Worm (Caenorhabditis elegans) whole organism, L4 larva: ENCODE data around the gene F58A6.5.

Experiments
- Y5F2A.4 ChIP-seq: fragments of 200-800 bp; sonication (Bioruptor generic); optimal IDR thresholded peaks from 2 replicates; lab custom pipeline; 2018; ENCODE audit warnings: mild to moderate bottlenecking, missing genetic modification characterization, missing compliant biosample characterization
- attf-4 ChIP-seq: sonication (generic microtip); optimal IDR thresholded peaks from 3 replicates; lab custom pipeline; 2017; ENCODE audit warnings: missing biosample characterization, missing genetic modification characterization
- dve-1 ChIP-seq: sonication (generic microtip); optimal IDR thresholded peaks from 2 replicates; lab custom pipeline; 2017; ENCODE audit warnings: antibody characterized with exemption, mild to moderate bottlenecking, missing genetic modification characterization, missing compliant biosample characterization; ENCODE audit not compliant: insufficient read depth
- fos-1 ChIP-seq: fragments of 150-350 bp; optimal IDR thresholded peaks from 2 replicates; lab custom pipeline; 2014; ENCODE audit warnings: missing biosample characterization, missing genetic modification characterization
- lin-13 ChIP-seq: fragments of 150-350 bp; optimal IDR thresholded peaks from 2 replicates; lab custom pipeline; 2014; ENCODE audit warnings: missing biosample characterization, missing genetic modification reagents, missing genetic modification characterization
- nhr-6 ChIP-seq: fragments of 150-350 bp; optimal IDR thresholded peaks from 2 replicates; lab custom pipeline; 2014; ENCODE audit warnings: missing biosample characterization, missing genetic modification characterization
- zag-1 ChIP-seq: fragments of 150-350 bp; optimal IDR thresholded peaks from 2 replicates; lab custom pipeline; 2014; ENCODE audit warnings: missing biosample characterization, missing genetic modification characterization

- TF ChIP-seq zag-1 (tag; lab: Kevin White, UChicago): no peak
- no peak for TF ChIP-seq nhr-6
- no peak for TF ChIP-seq lin-13 (GFP tag; lab: Kevin White, UChicago)
- no peak for TF ChIP-seq dve-1 (tag; lab: Kevin White, UChicago)
- no peak for TF ChIP-seq Y5F2A.4 (GFP tag; lab: Kevin White, UChicago)
- TF ChIP-seq fos-1 (tag; lab: Kevin White, UChicago): no peak
- TF ChIP-seq attf-4: no peak
Observed at ce11 chrII:5178609-5179008, 30.4 kb upstream of the F58A6.5 start.
